Worm (Caenorhabditis elegans): ENCODE measurements around the gene str-19.

Gene str-19

ce11 chrV:15726610-15727009 is 17.7 kb downstream of the str-19 start, which contains the start of the genes irld-57 and sfxn-1.3:
Gene irld-57 (minus strand): TSS chrV:15726710.
Gene sfxn-1.3 (plus strand): TSS chrV:15726841.
- no peak for TF ChIP-seq tra-4 (tag; optimal IDR thresholded peaks at IDR 0.05)
- TF ChIP-seq F13C5.2 (tag; optimal IDR thresholded peaks at IDR 0.05): no peak
- no peak for TF ChIP-seq sea-1 (GFP tag; conservative IDR thresholded peaks at IDR 0.05)
- no peak for TF ChIP-seq aly-1 (tag; optimal IDR thresholded peaks at IDR 0.05)
- TF ChIP-seq hmg-4 (GFP tag; optimal IDR thresholded peaks at IDR 0.05): no peak
- TF ChIP-seq ama-1 (optimal IDR thresholded peaks at IDR 0.05): no peak
- TF ChIP-seq ets-7 (tag; optimal IDR thresholded peaks at IDR 0.05): no peak

ce11 chrV:15721888-15722287 is 22.4 kb downstream of the str-19 start, which contains the start of gene srh-140:
Gene srh-140 (plus strand): TSS chrV:15722188.
- no peak for TF ChIP-seq aly-1 (tag; optimal IDR thresholded peaks at IDR 0.05)

- TF ChIP-seq tra-4 (tag; optimal IDR thresholded peaks at IDR 0.05) (no peak), hmg-4 (GFP tag; optimal IDR thresholded peaks at IDR 0.05) (no peak), scrt-1 (GFP tag; IDR thresholded peaks at IDR 0.05) (no peak), ceh-13 (GFP tag; optimal IDR thresholded peaks at IDR 0.05) (no peak), tbx-11 (GFP tag; IDR thresholded peaks at IDR 0.05) (no peak), B0310.2 (tag; optimal IDR thresholded peaks at IDR 0.05) (no peak), F13C5.2 (tag; optimal IDR thresholded peaks at IDR 0.05) (no peak), aly-1 (tag; optimal IDR thresholded peaks at IDR 0.05) (no peak), ceh-36 (tag; optimal IDR thresholded peaks at IDR 0.05) (no peak), flt-1 (GFP tag; IDR thresholded peaks at IDR 0.05) (no peak), hnd-1 (tag; optimal IDR thresholded peaks at IDR 0.05) (no peak), sea-1 (GFP tag; conservative IDR thresholded peaks at IDR 0.05) (no peak), ets-7 (tag; optimal IDR thresholded peaks at IDR 0.05) (no peak), ama-1 (optimal IDR thresholded peaks at IDR 0.05) (no peak)
Measured at ce11 chrV:15721431-15721830, 22.8 kb downstream of the str-19 start.

- TF ChIP-seq tra-4 (tag; optimal IDR thresholded peaks at IDR 0.05) (no peak), tbx-11 (GFP tag; IDR thresholded peaks at IDR 0.05) (no peak), ets-7 (tag; optimal IDR thresholded peaks at IDR 0.05) (no peak), scrt-1 (GFP tag; IDR thresholded peaks at IDR 0.05) (no peak), ceh-13 (GFP tag; optimal IDR thresholded peaks at IDR 0.05) (no peak), ama-1 (optimal IDR thresholded peaks at IDR 0.05) (no peak), B0310.2 (tag; optimal IDR thresholded peaks at IDR 0.05) (no peak), sea-1 (GFP tag; conservative IDR thresholded peaks at IDR 0.05) (no peak), hnd-1 (tag; optimal IDR thresholded peaks at IDR 0.05) (no peak), ceh-36 (tag; optimal IDR thresholded peaks at IDR 0.05) (no peak), aly-1 (tag; optimal IDR thresholded peaks at IDR 0.05) (no peak)
Measured at ce11 chrV:15719570-15719969, 24.7 kb downstream of the str-19 start, which contains the start of gene Y6E2A.7. Gene Y6E2A.7 (plus strand): TSS chrV:15719870.

- TF ChIP-seq ets-7 (tag; optimal IDR thresholded peaks at IDR 0.05): no peak
- no peak for TF ChIP-seq tbx-11 (GFP tag; IDR thresholded peaks at IDR 0.05)
Measured at ce11 chrV:15718562-15718961, 25.7 kb downstream of the str-19 start, which contains the start of gene Y6E2A.5. Gene Y6E2A.5 (minus strand): TSS chrV:15718662.

ce11 chrV:15716679-15717078 is 27.6 kb downstream of the str-19 start, which contains the start of gene Y6E2A.4:
Gene Y6E2A.4 (minus strand): TSS chrV:15716779.
- TF ChIP-seq hmg-4 (GFP tag; optimal IDR thresholded peaks at IDR 0.05): no peak

- TF ChIP-seq ceh-36 (tag; optimal IDR thresholded peaks at IDR 0.05): no peak
- TF ChIP-seq hmg-4 (GFP tag; optimal IDR thresholded peaks at IDR 0.05): no peak
- no peak for TF ChIP-seq ets-7 (tag; optimal IDR thresholded peaks at IDR 0.05)
- TF ChIP-seq tra-4 (tag; optimal IDR thresholded peaks at IDR 0.05): no peak
- TF ChIP-seq flt-1 (GFP tag; IDR thresholded peaks at IDR 0.05): no peak
- TF ChIP-seq tbx-37 (GFP tag; conservative IDR thresholded peaks at IDR 0.05): no peak
- TF ChIP-seq hnd-1 (tag; optimal IDR thresholded peaks at IDR 0.05): no peak
- no peak for TF ChIP-seq ceh-13 (GFP tag; optimal IDR thresholded peaks at IDR 0.05)
- TF ChIP-seq B0310.2 (tag; optimal IDR thresholded peaks at IDR 0.05): no peak
- TF ChIP-seq hmbx-1 (tag; optimal IDR thresholded peaks at IDR 0.05): no peak
- no peak for TF ChIP-seq scrt-1 (GFP tag; IDR thresholded peaks at IDR 0.05)
- no peak for TF ChIP-seq aly-1 (tag; optimal IDR thresholded peaks at IDR 0.05)
- TF ChIP-seq tbx-11 (GFP tag; IDR thresholded peaks at IDR 0.05): no peak
- no peak for TF ChIP-seq ama-1 (optimal IDR thresholded peaks at IDR 0.05)
Measured at ce11 chrV:15715636-15716035, 28.6 kb downstream of the str-19 start.

- TF ChIP-seq ama-1 (optimal IDR thresholded peaks at IDR 0.05): no peak
- no peak for TF ChIP-seq ets-7 (tag; optimal IDR thresholded peaks at IDR 0.05)
- no peak for TF ChIP-seq tbx-11 (GFP tag; IDR thresholded peaks at IDR 0.05)
- TF ChIP-seq F13C5.2 (tag; optimal IDR thresholded peaks at IDR 0.05): no peak
- no peak for TF ChIP-seq aly-1 (tag; optimal IDR thresholded peaks at IDR 0.05)
- TF ChIP-seq hmbx-1 (tag; optimal IDR thresholded peaks at IDR 0.05): no peak
- no peak for TF ChIP-seq tra-4 (tag; optimal IDR thresholded peaks at IDR 0.05)
- TF ChIP-seq scrt-1 (GFP tag; IDR thresholded peaks at IDR 0.05): no peak
- no peak for TF ChIP-seq hnd-1 (tag; optimal IDR thresholded peaks at IDR 0.05)
- no peak for TF ChIP-seq flt-1 (GFP tag; IDR thresholded peaks at IDR 0.05)
- no peak for TF ChIP-seq ceh-13 (GFP tag; optimal IDR thresholded peaks at IDR 0.05)
- TF ChIP-seq ceh-36 (tag; optimal IDR thresholded peaks at IDR 0.05): no peak
- TF ChIP-seq B0310.2 (tag; optimal IDR thresholded peaks at IDR 0.05): no peak
- no peak for TF ChIP-seq pes-1 (GFP tag; IDR thresholded peaks at IDR 0.05)
- TF ChIP-seq hmg-4 (GFP tag; optimal IDR thresholded peaks at IDR 0.05): no peak
- no peak for TF ChIP-seq sea-1 (GFP tag; conservative IDR thresholded peaks at IDR 0.05)
- no peak for TF ChIP-seq tbx-37 (GFP tag; conservative IDR thresholded peaks at IDR 0.05)
Measured at ce11 chrV:15712385-15712784, 31.9 kb downstream of the str-19 start.

ce11 chrV:15711898-15712297 is 32.4 kb downstream of the str-19 start, which contains the start of gene str-101:
Gene str-101 (minus strand): TSS chrV:15711998.
- no peak for TF ChIP-seq hmbx-1 (tag; optimal IDR thresholded peaks at IDR 0.05)
